Worm (Caenorhabditis elegans) whole organism, L3 larva: ENCODE measurements around the gene R74.8.

Experiments
- R02D3.7 ChIP-seq: fragments of 150-350 bp; optimal IDR thresholded peaks from 2 replicates; lab custom pipeline; 2014; ENCODE audit warnings: missing biosample characterization, missing genetic modification characterization
- daf-12 ChIP-seq: fragments of 150-350 bp; optimal IDR thresholded peaks from 2 replicates; lab custom pipeline; 2014; ENCODE audit warnings: missing biosample characterization, missing genetic modification reagents, missing genetic modification characterization
- elt-2 ChIP-seq: sonication (generic microtip); optimal IDR thresholded peaks from 2 replicates; lab custom pipeline; 2016; ENCODE audit warnings: missing genetic modification reagents, mild to moderate bottlenecking, missing genetic modification characterization, missing compliant biosample characterization
- fkh-10 ChIP-seq: sonication (generic microtip); optimal IDR thresholded peaks from 2 replicates; lab custom pipeline; 2017; ENCODE audit warnings: missing biosample characterization, missing genetic modification reagents, missing genetic modification characterization
- mdl-1 ChIP-seq: fragments of 150-350 bp; optimal IDR thresholded peaks from 2 replicates; lab custom pipeline; 2014; ENCODE audit warnings: missing biosample characterization, missing genetic modification characterization
- sea-2 ChIP-seq: fragments of 150-350 bp; sonication (generic microtip); optimal IDR thresholded peaks from 4 replicates; lab custom pipeline; 2014; ENCODE audit warnings: missing biosample characterization, missing genetic modification reagents, missing genetic modification characterization
- unc-62 ChIP-seq: fragments of 150-350 bp; sonication (generic microtip); optimal IDR thresholded peaks from 4 replicates; lab custom pipeline; 2014; ENCODE audit warnings: missing biosample characterization, missing genetic modification reagents, missing genetic modification characterization
- ztf-11 ChIP-seq: fragments of 150-350 bp; optimal IDR thresholded peaks from 2 replicates; lab custom pipeline; 2014; ENCODE audit warnings: missing biosample characterization, missing genetic modification characterization

DNA sequence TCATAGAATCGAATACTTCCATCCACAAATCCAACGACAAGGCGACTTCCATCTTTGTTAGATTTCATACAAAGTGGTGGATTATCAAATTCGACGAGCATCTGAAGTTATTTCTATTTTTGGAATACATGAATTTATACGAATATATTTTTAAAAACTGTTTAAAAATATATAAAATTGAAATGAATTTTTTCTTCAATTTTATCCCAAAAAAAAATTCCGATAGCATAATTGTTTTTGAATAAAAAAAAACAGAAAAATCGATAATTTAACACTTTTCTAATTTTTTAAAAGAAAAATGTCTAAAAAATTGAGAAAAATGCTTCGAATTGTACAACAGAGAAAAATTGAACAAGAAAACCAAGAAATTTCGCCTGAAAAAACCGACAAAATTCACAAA is 41.5 kb downstream of the R74.8 start, which contains the start of gene Y44F5A.1:
- TF ChIP-seq R02D3.7 (tag; lab: Kevin White, UChicago) (no peak), elt-2 (no peak), ztf-11 (tag; lab: Kevin White, UChicago) (no peak), mdl-1 (no peak), sea-2 (no peak), unc-62 (no peak), fkh-10 (GFP tag; lab: Kevin White, UChicago) (no peak), daf-12 (tag; lab: Kevin White, UChicago) (no peak)
